Worm (Caenorhabditis elegans) whole organism, L4 larva: ENCODE measurements around the gene srx-74.

Source experiments
- ZK546.5 ChIP-seq, 2 experiments: sonication (generic microtip); optimal IDR thresholded peaks; 2 replicates each; lab custom pipeline; 2017; ENCODE audit warnings: missing biosample characterization in 2 of 2, missing genetic modification characterization in 2 of 2
- ama-1 ChIP-seq: fragments of 150-350 bp; optimal IDR thresholded peaks from 2 replicates; lab custom pipeline; 2014; ENCODE audit warnings: inconsistent platforms, mixed read lengths
- fos-1 ChIP-seq: fragments of 150-350 bp; optimal IDR thresholded peaks from 2 replicates; lab custom pipeline; 2014; ENCODE audit warnings: missing biosample characterization, missing genetic modification characterization
- nhr-11 ChIP-seq: fragments of 150-350 bp; optimal IDR thresholded peaks from 2 replicates; lab custom pipeline; 2014; ENCODE audit warnings: missing biosample characterization, missing genetic modification characterization
- nhr-41 ChIP-seq: fragments of 200-800 bp; sonication (Bioruptor generic); IDR thresholded peaks from 2 replicates; pipeline ENCODE4 v1.3.6; 2022; ENCODE audit warnings: missing genetic modification reagents, missing genetic modification characterization, missing compliant biosample characterization
- nhr-76 ChIP-seq: fragments of 150-350 bp; optimal IDR thresholded peaks from 2 replicates; lab custom pipeline; 2014; ENCODE audit warnings: missing biosample characterization, missing genetic modification characterization
- unc-130 ChIP-seq: sonication (generic microtip); optimal IDR thresholded peaks from 2 replicates; lab custom pipeline; 2016; ENCODE audit warnings: missing genetic modification reagents, missing genetic modification characterization, missing compliant biosample characterization

DNA sequence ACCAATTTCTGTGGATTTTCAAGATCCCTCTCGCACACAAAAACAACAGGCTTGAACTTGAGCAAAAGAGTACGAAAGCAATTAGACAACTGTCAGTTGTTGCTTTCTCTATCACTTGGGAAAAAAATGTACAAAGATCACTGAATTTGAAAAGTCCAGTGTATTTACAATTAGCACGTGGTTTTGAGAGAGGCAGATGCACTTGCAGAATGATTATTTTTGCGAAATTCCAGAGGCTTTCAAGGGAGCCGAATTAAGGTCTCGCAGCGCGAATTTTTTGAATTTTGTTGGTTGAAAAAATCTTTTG lies 30.9 kb upstream of the srx-74 start:
- TF ChIP-seq ZK546.5 (tag; optimal IDR thresholded peaks at IDR 0.05; lab: Kevin White, UChicago) (no peak), ama-1 (no peak), nhr-41 (GFP tag; lab: Robert Waterston, UW) (no peak), unc-130 (GFP tag; lab: Kevin White, UChicago) (no peak), nhr-11 (tag; lab: Kevin White, UChicago) (no peak), nhr-76 (no peak), fos-1 (tag; lab: Kevin White, UChicago) (no peak)
